Fruit fly (Drosophila melanogaster) whole organism, embryonic: Measurements from ENCODE around the gene CG4577.
A peak's percentile ranks its signal among the peaks of the same experiment; 100 is the strongest.

Experiments
- ATbp ChIP-seq: fragments of 200-800 bp; sonication (Bioruptor generic); optimal IDR thresholded peaks from 2 replicates; lab custom pipeline; 2017; ENCODE audit warnings: missing biosample characterization, mild to moderate bottlenecking, missing genetic modification characterization, missing genetic modification reagents
- CG11695 ChIP-seq: fragments of 200-800 bp; sonication (Bioruptor generic); IDR thresholded peaks from 3 replicates; pipeline ENCODE4 v1.3.6; 2022; ENCODE audit warnings: missing biosample characterization, missing genetic modification characterization
- CG12155 ChIP-seq: fragments of 200-800 bp; sonication (Bioruptor generic); optimal IDR thresholded peaks from 3 replicates; lab custom pipeline; 2016; ENCODE audit warnings: missing biosample characterization, missing genetic modification characterization
- CG12219 ChIP-seq: fragments of 200-800 bp; sonication (Bioruptor generic); optimal IDR thresholded peaks from 3 replicates; lab custom pipeline; 2018; ENCODE audit warnings: missing biosample characterization, mild to moderate bottlenecking, missing genetic modification characterization
- CG12299 ChIP-seq: fragments of 200-800 bp; sonication (Bioruptor generic); optimal IDR thresholded peaks from 2 replicates; lab custom pipeline; 2018; ENCODE audit warnings: missing biosample characterization, mild to moderate bottlenecking, missing genetic modification characterization
- CG12391 ChIP-seq: fragments of 200-800 bp; sonication (Bioruptor generic); optimal IDR thresholded peaks from 3 replicates; lab custom pipeline; 2018; ENCODE audit warnings: missing biosample characterization, mild to moderate bottlenecking, missing genetic modification characterization, moderate library complexity
- CG14050 ChIP-seq: fragments of 200-800 bp; sonication (Bioruptor generic); IDR thresholded peaks from 3 replicates; pipeline ENCODE4 v1.3.6; 2022; ENCODE audit warnings: missing biosample characterization, missing genetic modification characterization
- CG2202 ChIP-seq: fragments of 200-800 bp; sonication (Bioruptor generic); optimal IDR thresholded peaks from 2 replicates; lab custom pipeline; 2018; ENCODE audit warnings: missing biosample characterization, mild to moderate bottlenecking, missing genetic modification characterization
- CG32532 ChIP-seq: fragments of 200-800 bp; sonication (Bioruptor generic); IDR thresholded peaks from 2 replicates; pipeline ENCODE4 v1.3.6; 2022; ENCODE audit warnings: missing biosample characterization, missing genetic modification characterization
- CG32767 ChIP-seq: fragments of 200-800 bp; sonication (Bioruptor generic); IDR thresholded peaks from 2 replicates; pipeline ENCODE4 v1.3.6; 2022; ENCODE audit warnings: missing biosample characterization, missing genetic modification characterization
- CG3281 ChIP-seq: fragments of 200-800 bp; sonication (Bioruptor generic); optimal IDR thresholded peaks from 3 replicates; lab custom pipeline; 2017; ENCODE audit warnings: missing biosample characterization, mild to moderate bottlenecking, missing genetic modification characterization
- CG33557 ChIP-seq: fragments of 200-800 bp; sonication (Bioruptor generic); optimal IDR thresholded peaks from 2 replicates; lab custom pipeline; 2019; ENCODE audit warnings: missing biosample characterization, mild to moderate bottlenecking, missing genetic modification characterization, moderate library complexity
- CG3995 ChIP-seq: fragments of 200-800 bp; sonication (Bioruptor generic); optimal IDR thresholded peaks from 3 replicates; lab custom pipeline; 2016; ENCODE audit warnings: missing biosample characterization, missing genetic modification characterization
- CG4707 ChIP-seq: fragments of 200-800 bp; sonication (Bioruptor generic); optimal IDR thresholded peaks from 2 replicates; lab custom pipeline; 2018; ENCODE audit warnings: missing biosample characterization, mild to moderate bottlenecking, missing genetic modification characterization, moderate library complexity
- CG6654 ChIP-seq: fragments of 200-800 bp; sonication (Bioruptor generic); optimal IDR thresholded peaks from 2 replicates; lab custom pipeline; 2017; ENCODE audit warnings: missing biosample characterization, mild to moderate bottlenecking, missing genetic modification characterization
- CG7745 ChIP-seq: fragments of 200-800 bp; sonication (Bioruptor generic); optimal IDR thresholded peaks from 2 replicates; lab custom pipeline; 2018; ENCODE audit warnings: missing biosample characterization, mild to moderate bottlenecking, missing genetic modification characterization, moderate library complexity
- CG7987 ChIP-seq: fragments of 200-800 bp; sonication (Bioruptor generic); optimal IDR thresholded peaks from 2 replicates; lab custom pipeline; 2018; ENCODE audit warnings: missing biosample characterization, mild to moderate bottlenecking, missing genetic modification characterization, moderate library complexity
- CG8089 ChIP-seq: fragments of 200-800 bp; sonication (Bioruptor generic); optimal IDR thresholded peaks from 3 replicates; lab custom pipeline; 2016; ENCODE audit warnings: missing biosample characterization, missing genetic modification characterization
- D19B ChIP-seq: fragments of 200-800 bp; sonication (Bioruptor generic); optimal IDR thresholded peaks from 2 replicates; lab custom pipeline; 2017; ENCODE audit warnings: missing biosample characterization, mild to moderate bottlenecking, missing genetic modification characterization
- Deaf1 ChIP-seq: fragments of 200-800 bp; optimal IDR thresholded peaks from 3 replicates; lab custom pipeline; 2019; ENCODE audit warnings: missing biosample characterization, mild to moderate bottlenecking, missing genetic modification characterization, moderate library complexity
- Fer1 ChIP-seq: fragments of 200-800 bp; sonication (Bioruptor generic); optimal IDR thresholded peaks from 2 replicates; lab custom pipeline; 2017; ENCODE audit warnings: missing biosample characterization, mild to moderate bottlenecking, missing genetic modification characterization
- Ptx1 ChIP-seq: fragments of 200-800 bp; sonication (Bioruptor generic); IDR thresholded peaks from 2 replicates; pipeline ENCODE4 v1.3.6; 2022; ENCODE audit warnings: missing biosample characterization, missing genetic modification characterization
- Rx ChIP-seq: fragments of 200-800 bp; sonication (Bioruptor generic); IDR thresholded peaks from 2 replicates; pipeline ENCODE4 v1.3.6; 2022; ENCODE audit warnings: missing biosample characterization, missing genetic modification characterization
- amos ChIP-seq: fragments of 200-800 bp; sonication (Bioruptor generic); IDR thresholded peaks from 2 replicates; pipeline ENCODE4 v1.3.6; 2022; ENCODE audit warnings: missing biosample characterization, missing genetic modification characterization; ENCODE audit not compliant: partially characterized antibody
- bcd ChIP-seq: fragments of 200-800 bp; sonication (Bioruptor generic); optimal IDR thresholded peaks from 2 replicates; lab custom pipeline; 2017; ENCODE audit warnings: missing biosample characterization, mild to moderate bottlenecking, missing genetic modification characterization
- chm ChIP-seq: fragments of 200-800 bp; sonication (Bioruptor generic); IDR thresholded peaks from 2 replicates; pipeline ENCODE4 v1.3.6; 2022; ENCODE audit warnings: missing biosample characterization, missing genetic modification characterization
- crc ChIP-seq: fragments of 200-800 bp; sonication (Bioruptor generic); optimal IDR thresholded peaks from 2 replicates; lab custom pipeline; 2016; ENCODE audit warnings: missing biosample characterization, missing genetic modification characterization
- cwo ChIP-seq: fragments of 200-800 bp; sonication (Bioruptor generic); optimal IDR thresholded peaks from 3 replicates; lab custom pipeline; 2017; ENCODE audit warnings: missing biosample characterization, missing genetic modification characterization, mild to moderate bottlenecking, moderate library complexity, missing genetic modification reagents
- danr ChIP-seq: fragments of 200-800 bp; sonication (Bioruptor generic); IDR thresholded peaks from 2 replicates; pipeline ENCODE4 v1.3.6; 2022; ENCODE audit warnings: missing biosample characterization, missing genetic modification characterization
- dm ChIP-seq: fragments of 200-800 bp; sonication (Bioruptor generic); optimal IDR thresholded peaks from 3 replicates; lab custom pipeline; 2016; ENCODE audit warnings: missing biosample characterization, missing genetic modification characterization
- fu2 ChIP-seq: fragments of 200-800 bp; sonication (Bioruptor generic); optimal IDR thresholded peaks from 2 replicates; lab custom pipeline; 2016; ENCODE audit warnings: missing biosample characterization, missing genetic modification characterization
- grau ChIP-seq: fragments of 200-800 bp; optimal IDR thresholded peaks from 3 replicates; lab custom pipeline; 2019; ENCODE audit warnings: missing biosample characterization, mild to moderate bottlenecking, missing genetic modification characterization, moderate library complexity
- jigr1 ChIP-seq: fragments of 200-800 bp; sonication (Bioruptor generic); IDR thresholded peaks from 3 replicates; pipeline ENCODE4 v1.3.6; 2022; ENCODE audit warnings: missing biosample characterization, missing genetic modification characterization
- lmd ChIP-seq: fragments of 200-800 bp; sonication (Bioruptor generic); IDR thresholded peaks from 2 replicates; pipeline ENCODE4 v1.3.6; 2022; ENCODE audit warnings: missing biosample characterization, missing genetic modification characterization
- lola ChIP-seq, 3 experiments: fragments of >200 bp in 2 of 3; fragments of 200-800 bp in 1 of 3; sonication (Bioruptor generic) in 1 of 3; optimal IDR thresholded peaks; 2 replicates each; lab custom pipeline; 2017 to 2019; ENCODE audit warnings: missing biosample characterization in 3 of 3, missing genetic modification characterization in 3 of 3, mild to moderate bottlenecking in 1 of 3, moderate library complexity in 1 of 3
- mld ChIP-seq: fragments of 200-800 bp; sonication (Bioruptor generic); IDR thresholded peaks from 3 replicates; pipeline ENCODE4 v1.3.6; 2022; ENCODE audit warnings: missing biosample characterization, missing genetic modification characterization; ENCODE audit not compliant: partially characterized antibody
- oc ChIP-seq: fragments of 200-800 bp; sonication (Bioruptor generic); optimal IDR thresholded peaks from 2 replicates; lab custom pipeline; 2018; ENCODE audit warnings: missing biosample characterization, mild to moderate bottlenecking, missing genetic modification characterization, moderate library complexity
- phol ChIP-seq: fragments of 200-800 bp; sonication (Bioruptor generic); optimal IDR thresholded peaks from 3 replicates; lab custom pipeline; 2018; ENCODE audit warnings: missing biosample characterization, mild to moderate bottlenecking, missing genetic modification characterization, moderate library complexity
- run ChIP-seq: fragments of 200-800 bp; sonication (Bioruptor generic); optimal IDR thresholded peaks from 3 replicates; lab custom pipeline; 2018; ENCODE audit warnings: missing biosample characterization, mild to moderate bottlenecking, missing genetic modification characterization
- scrt ChIP-seq: fragments of 200-800 bp; sonication (Bioruptor generic); optimal IDR thresholded peaks from 2 replicates; lab custom pipeline; 2018; ENCODE audit warnings: missing biosample characterization, mild to moderate bottlenecking, missing genetic modification characterization, moderate library complexity
- sens ChIP-seq: fragments of 200-800 bp; sonication (Bioruptor generic); peaks from one replicate; lab custom pipeline; 2016; ENCODE audit warnings: missing biosample characterization, missing genetic modification characterization
- sisA ChIP-seq: fragments of 200-800 bp; sonication (Bioruptor generic); IDR thresholded peaks from 2 replicates; pipeline ENCODE4 v1.3.6; 2022; ENCODE audit warnings: missing biosample characterization, missing genetic modification characterization
- slp2 ChIP-seq: fragments of 200-800 bp; sonication (Bioruptor generic); optimal IDR thresholded peaks from 2 replicates; lab custom pipeline; 2016; ENCODE audit warnings: missing biosample characterization, missing genetic modification characterization
- sna ChIP-seq: fragments of 200-800 bp; sonication (Bioruptor generic); IDR thresholded peaks from 2 replicates; pipeline ENCODE4 v1.3.6; 2022; ENCODE audit warnings: missing biosample characterization, missing genetic modification characterization; ENCODE audit not compliant: partially characterized antibody
- sob ChIP-seq: fragments of 200-800 bp; sonication (Bioruptor generic); IDR thresholded peaks from 2 replicates; pipeline ENCODE4 v1.3.6; 2022; ENCODE audit warnings: missing biosample characterization, missing genetic modification characterization
- twi ChIP-seq: fragments of 200-800 bp; optimal IDR thresholded peaks from 2 replicates; lab custom pipeline; 2019; ENCODE audit warnings: missing biosample characterization, mild to moderate bottlenecking, missing genetic modification characterization, moderate library complexity
- unc-4 ChIP-seq: fragments of 200-800 bp; sonication (Bioruptor generic); IDR thresholded peaks from 2 replicates; pipeline ENCODE4 v1.3.6; 2022; ENCODE audit warnings: missing biosample characterization, missing genetic modification characterization; ENCODE audit not compliant: partially characterized antibody
- wdn ChIP-seq: fragments of 200-800 bp; sonication (Bioruptor generic); IDR thresholded peaks from 2 replicates; pipeline ENCODE4 v1.3.6; 2022; ENCODE audit warnings: missing biosample characterization, missing genetic modification characterization

CG4577 gene

DNA sequence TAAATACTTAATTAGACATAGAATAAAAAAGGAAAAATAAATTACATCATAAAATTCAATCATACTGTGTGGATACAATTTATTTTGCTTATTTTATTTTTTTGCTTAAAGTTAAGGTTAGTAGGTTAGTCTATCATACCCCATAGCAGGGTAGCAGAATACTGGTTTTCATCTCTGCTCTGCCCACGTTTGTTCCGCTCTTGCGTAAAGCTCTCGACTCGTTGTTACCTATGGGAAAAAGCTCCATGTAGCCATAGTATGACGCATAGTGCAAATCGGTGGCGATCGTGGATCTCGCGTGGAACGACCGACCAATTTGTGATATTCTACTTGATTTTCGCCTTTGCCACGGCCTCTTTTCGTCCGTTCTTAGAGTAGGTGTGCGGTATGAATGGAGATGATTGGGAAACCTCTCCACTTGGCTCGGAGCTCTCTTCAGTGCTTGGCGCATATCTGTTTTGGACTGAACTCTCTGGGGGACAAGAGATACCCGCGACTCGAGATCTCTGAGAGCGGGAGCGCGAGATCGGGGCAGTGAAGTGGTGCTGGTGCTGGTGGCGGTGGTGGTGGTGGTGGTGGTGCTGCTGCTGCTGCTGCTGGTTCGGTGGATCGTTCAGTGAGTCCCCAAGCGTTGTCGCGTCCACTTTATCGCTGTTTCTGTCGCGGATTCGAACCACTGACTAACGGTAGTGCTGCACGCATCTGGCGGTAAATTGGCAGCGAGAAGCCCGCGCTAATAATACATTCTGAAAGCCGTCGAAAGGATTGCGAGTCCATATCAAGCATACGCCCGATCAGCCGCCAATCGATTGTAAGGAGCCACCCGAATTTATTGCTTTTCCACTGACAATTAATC lies 51.4 kb downstream of the CG4577 start, which contains the start of gene CG5001 (continued):
- TF ChIP-seq CG14050 (GFP tag; lab: Robert Waterston, UW), result peak; percentile 75
- peak; percentile 40; the same call in 1 of the 2 replicates for TF ChIP-seq amos (GFP tag; lab: Robert Waterston, UW)
- TF ChIP-seq crc (GFP tag; lab: Kevin White, UChicago), result peak; percentile 34
- TF ChIP-seq jigr1 (GFP tag; lab: Robert Waterston, UW), result no peak
- TF ChIP-seq CG33557 (GFP tag; lab: Kevin White, UChicago), result peak; percentile 16
- peak; percentile 47 for TF ChIP-seq CG6654 (GFP tag; lab: Kevin White, UChicago)
- peak in 1 of 3 experiments; percentile 75 for TF ChIP-seq lola (GFP tag; optimal IDR thresholded peaks at IDR 0.05; lab: Kevin White, UChicago)
- TF ChIP-seq CG2202 (tag; lab: Kevin White, UChicago), result peak; percentile 68
- peak; percentile 48 for TF ChIP-seq twi (tag; lab: Kevin White, UChicago)
- peak; percentile 86 for TF ChIP-seq CG11695 (GFP tag; lab: Robert Waterston, UW)
- peak; percentile 47; the same call in 1 of the 2 replicates for TF ChIP-seq unc-4
- peak; percentile 43 for TF ChIP-seq wdn (GFP tag; lab: Robert Waterston, UW)
- peak; percentile 47 for TF ChIP-seq slp2 (GFP tag; lab: Kevin White, UChicago)
- TF ChIP-seq CG8089 (GFP tag; lab: Kevin White, UChicago), result peak; percentile 13
- TF ChIP-seq CG32767 (GFP tag; lab: Robert Waterston, UW), result peak; percentile 54
- peak; percentile 33 for TF ChIP-seq fu2 (GFP tag; lab: Kevin White, UChicago)
- TF ChIP-seq cwo (GFP tag; lab: Kevin White, UChicago), result peak; percentile 76
- peak; percentile 95 for TF ChIP-seq CG32532
- peak; percentile 78 for TF ChIP-seq ATbp
- peak; percentile 93 for TF ChIP-seq sens (GFP tag; lab: Kevin White, UChicago)
- no peak for TF ChIP-seq CG7745 (tag; lab: Kevin White, UChicago)
- TF ChIP-seq danr (GFP tag; lab: Robert Waterston, UW), result peak; percentile 63; the same call in 1 of the 2 replicates
- TF ChIP-seq run, result peak; percentile 92
- TF ChIP-seq chm (GFP tag; lab: Robert Waterston, UW), result peak; percentile 82
- TF ChIP-seq bcd, result peak; percentile 84
- peak; percentile 89 for TF ChIP-seq grau
- peak; percentile 93 for TF ChIP-seq CG12391 (tag; lab: Kevin White, UChicago)
- TF ChIP-seq CG12155, result peak; percentile 83
- peak; percentile 87 for TF ChIP-seq Fer1 (GFP tag; lab: Kevin White, UChicago)
- peak; percentile 98 for TF ChIP-seq D19B
- TF ChIP-seq CG3995 (GFP tag; lab: Kevin White, UChicago), result peak; percentile 30
- peak; percentile 88 for TF ChIP-seq Deaf1 (tag; lab: Kevin White, UChicago)
- TF ChIP-seq CG3281 (GFP tag; lab: Kevin White, UChicago), result peak; percentile 81
- peak; percentile 85 for TF ChIP-seq lmd
- peak; percentile 70 for TF ChIP-seq CG4707 (GFP tag; lab: Kevin White, UChicago)
- TF ChIP-seq Ptx1 (GFP tag; lab: Robert Waterston, UW), result peak; percentile 91
- peak; percentile 84 for TF ChIP-seq sisA
- TF ChIP-seq sna (GFP tag; lab: Robert Waterston, UW), result peak; percentile 32; the same call in 1 of the 2 replicates
- TF ChIP-seq sob (GFP tag; lab: Robert Waterston, UW), result peak; percentile 88
- TF ChIP-seq oc (tag; lab: Kevin White, UChicago), result peak; percentile 82
- TF ChIP-seq phol, result peak; percentile 88
- TF ChIP-seq CG12219 (GFP tag; lab: Kevin White, UChicago), result peak; percentile 65
- no peak for TF ChIP-seq mld (GFP tag; lab: Robert Waterston, UW)
- TF ChIP-seq CG7987 (GFP tag; lab: Kevin White, UChicago), result peak; percentile 54
- TF ChIP-seq CG12299 (tag; lab: Kevin White, UChicago), result peak; percentile 81
- peak; percentile 34 for TF ChIP-seq dm (GFP tag; lab: Kevin White, UChicago)
- TF ChIP-seq Rx, result no peak
- TF ChIP-seq scrt (GFP tag; lab: Kevin White, UChicago), result no peak
